Comparison of ENCODE assay signal across 4 fruit fly cellular contexts in the genomic region with DNA sequence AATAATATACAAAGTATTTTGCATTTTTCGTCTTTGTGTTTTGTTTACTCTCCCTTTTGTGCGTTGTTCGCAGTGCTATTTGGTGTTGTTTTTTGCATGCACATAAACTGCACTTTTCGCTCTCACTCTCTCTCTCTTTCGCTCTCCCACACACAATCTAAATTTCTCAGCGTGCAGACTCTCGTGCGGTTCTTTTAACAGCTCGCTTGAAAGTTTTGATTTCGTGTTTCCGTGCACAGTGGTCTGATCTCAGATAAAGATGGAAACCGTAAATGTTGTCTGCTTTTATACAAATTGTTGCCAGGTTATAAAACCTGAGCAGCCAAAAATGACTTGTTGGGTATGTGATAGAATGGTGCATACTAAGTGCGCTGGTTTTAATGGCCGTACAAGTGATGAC.
A peak's percentile ranks its signal among the peaks of the same experiment; 100 is the strongest.
TF ChIP-seq lines count a peak whose summit lies in the region.
"Not testable (repeated sequence)": the region's sequence is repeated elsewhere in the genome, so short reads cannot be mapped to it uniquely, and the experiment has no call there.

No protein-coding gene starts in this region.

- not testable (repeated sequence) for TF ChIP-seq CTCF in whole organism, embryonic (GFP tag; optimal IDR thresholded peaks at IDR 0.05; lab: Kevin White, UChicago)

TF ChIP-seq in whole organism, adult, 20 proteins besides CTCF, POLR2A, EP300 and RAD21:
- TF ChIP-seq kay (GFP tag; lab: Kevin White, UChicago; ENCODE audit: borderline replicate concordance) = peak; percentile 4

TF ChIP-seq in whole organism, embryonic, 481 proteins besides CTCF, POLR2A, EP300 and RAD21:
- peak; percentile 33; the same call in 1 of the 3 replicates for TF ChIP-seq row (GFP tag; IDR thresholded peaks at IDR 0.05; lab: Robert Waterston, UW)
- TF ChIP-seq Drgx (GFP tag; IDR thresholded peaks at IDR 0.05; lab: Robert Waterston, UW) = 0 out of 2 replicates have a peak, but pooled peaks have one; percentile 23
- 0 out of 2 replicates have a peak, but pooled peaks have one; percentile 17 for TF ChIP-seq Ada2b (GFP tag; IDR thresholded peaks at IDR 0.05; lab: Robert Waterston, UW)
- TF ChIP-seq CG6791 (GFP tag; IDR thresholded peaks at IDR 0.05; lab: Robert Waterston, UW; ENCODE audit: partially characterized antibody) = 0 out of 3 replicates have a peak, but pooled peaks have one; percentile 11

TF ChIP-seq in whole organism, prepupa, 60 proteins besides CTCF, POLR2A, EP300 and RAD21:
- TF ChIP-seq CG15336 (GFP tag; IDR thresholded peaks at IDR 0.05; lab: Robert Waterston, UW) (peak; percentile 55; the same call in 1 of the 2 replicates), CG6163 (GFP tag; IDR thresholded peaks at IDR 0.05; lab: Robert Waterston, UW) (peak; percentile 57; the same call in 2 of the 3 replicates), CG8119 (GFP tag; IDR thresholded peaks at IDR 0.05; lab: Robert Waterston, UW) (peak; percentile 55), dsx (GFP tag; optimal IDR thresholded peaks at IDR 0.05; lab: Kevin White, UChicago; ENCODE audit: poor library complexity, severe bottlenecking) (peak; percentile 40)
TF ChIP-seq in whole organism, prepupa: peak in this region for 4; not testable (repeated sequence) for 56.

TF ChIP-seq in whole organism, pupa, 21 proteins besides CTCF, POLR2A, EP300 and RAD21:
- TF ChIP-seq Ets98B (GFP tag; IDR thresholded peaks at IDR 0.05; lab: Robert Waterston, UW) (peak; percentile 57; the same call in 1 of the 2 replicates), CG4496 (GFP tag; IDR thresholded peaks at IDR 0.05; lab: Robert Waterston, UW) (peak; percentile 82), CG12605 (GFP tag; IDR thresholded peaks at IDR 0.05; lab: Robert Waterston, UW) (peak; percentile 75)
